Fruit fly (Drosophila melanogaster) Kc167 (cell line): ENCODE measurements around the gene CG3277.

Source experiments
- Myc ChIP-seq: fragments of >200 bp; optimal IDR thresholded peaks from 2 replicates; lab custom pipeline; 2017; ENCODE audit warnings: missing external identifiers
- Sin3A ChIP-seq: fragments of >200 bp; optimal IDR thresholded peaks from 2 replicates; lab custom pipeline; 2018; ENCODE audit warnings: missing external identifiers
- h ChIP-seq: fragments of >200 bp; optimal IDR thresholded peaks from 3 replicates; lab custom pipeline; 2018; ENCODE audit warnings: missing external identifiers
- insv ChIP-seq: fragments of >200 bp; optimal IDR thresholded peaks from 3 replicates; lab custom pipeline; 2018; ENCODE audit warnings: missing external identifiers
- psq ChIP-seq: fragments of >200 bp; optimal IDR thresholded peaks from 2 replicates; lab custom pipeline; 2017; ENCODE audit warnings: missing external identifiers

- TF ChIP-seq Myc (lab: Kevin White, UChicago) (no peak), h (no peak), psq (no peak), insv (no peak), Sin3A (no peak)
Measured at dm6 chr2L:3265635-3266034, 38.3 kb upstream of the CG3277 start.
